Worm (Caenorhabditis elegans): ENCODE results near the gene Y46G5A.39.

- TF ChIP-seq tbx-37 (GFP tag; conservative IDR thresholded peaks at IDR 0.05), result no peak
- TF ChIP-seq hmbx-1 (tag; optimal IDR thresholded peaks at IDR 0.05), result no peak
- TF ChIP-seq aly-1 (tag; optimal IDR thresholded peaks at IDR 0.05), result no peak
- no peak for TF ChIP-seq flt-1 (GFP tag; IDR thresholded peaks at IDR 0.05)
- no peak for TF ChIP-seq ets-7 (tag; optimal IDR thresholded peaks at IDR 0.05)
- TF ChIP-seq tra-4 (tag; optimal IDR thresholded peaks at IDR 0.05), result no peak
- TF ChIP-seq ceh-36 (tag; optimal IDR thresholded peaks at IDR 0.05), result no peak
- TF ChIP-seq hnd-1 (tag; optimal IDR thresholded peaks at IDR 0.05), result no peak
- TF ChIP-seq ama-1 (optimal IDR thresholded peaks at IDR 0.05), result no peak
- TF ChIP-seq scrt-1 (GFP tag; IDR thresholded peaks at IDR 0.05), result no peak
- TF ChIP-seq sea-1 (GFP tag; conservative IDR thresholded peaks at IDR 0.05), result no peak
- no peak for TF ChIP-seq ceh-13 (GFP tag; optimal IDR thresholded peaks at IDR 0.05)
- TF ChIP-seq hmg-4 (GFP tag; optimal IDR thresholded peaks at IDR 0.05), result no peak
Observed at ce11 chrII:12768167-12768712, 14.6 kb upstream of the Y46G5A.39 start, which contains the start of the genes vps-2 and tiar-2.
